Worm (Caenorhabditis elegans) whole organism, midembryonic: ENCODE results near the gene erp-44.3.

Source experiments
- T22C8.4 ChIP-seq: fragments of 200-800 bp; sonication (Bioruptor generic); IDR thresholded peaks from 2 replicates; pipeline ENCODE4 v1.3.6; 2022; ENCODE audit warnings: missing genetic modification characterization, missing compliant biosample characterization
- ztf-29 ChIP-seq: fragments of 200-800 bp; sonication (Bioruptor generic); IDR thresholded peaks from 2 replicates; pipeline ENCODE4 v1.3.6; 2022; ENCODE audit warnings: missing genetic modification reagents, missing genetic modification characterization, missing compliant biosample characterization

DNA sequence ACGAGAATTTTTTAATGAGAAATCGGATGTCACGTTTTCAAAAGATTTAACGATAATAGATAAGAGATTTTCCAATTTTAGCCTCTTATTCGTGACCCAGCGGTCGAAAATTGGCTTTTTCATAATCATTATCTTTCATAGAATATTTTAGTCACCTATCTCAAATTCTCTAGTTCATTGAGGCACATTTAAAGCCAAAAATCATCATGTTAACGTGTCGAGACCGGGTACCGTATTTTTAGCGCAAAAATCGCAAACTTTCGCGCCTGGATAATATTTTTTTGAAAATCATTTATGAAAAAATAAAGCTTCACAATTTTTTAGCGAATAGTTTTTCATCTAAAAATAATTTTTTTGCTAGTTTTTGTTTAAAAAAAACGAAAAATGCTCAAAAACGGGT is 43.5 kb downstream of the erp-44.3 start, which contains the start of gene B0218.7:
- TF ChIP-seq ztf-29 (GFP tag; lab: Robert Waterston, UW) (no peak), T22C8.4 (GFP tag; lab: Robert Waterston, UW) (no peak)
